Worm (Caenorhabditis elegans) whole organism, midembryonic: ENCODE results near the gene aqp-12.

Experiments used
- T22C8.4 ChIP-seq: fragments of 200-800 bp; sonication (Bioruptor generic); IDR thresholded peaks from 2 replicates; pipeline ENCODE4 v1.3.6; 2022; ENCODE audit warnings: missing genetic modification characterization, missing compliant biosample characterization
- cog-1 ChIP-seq: sonication (generic microtip); optimal IDR thresholded peaks from 2 replicates; lab custom pipeline; 2016; ENCODE audit warnings: missing genetic modification characterization, missing compliant biosample characterization
- flt-1 ChIP-seq: fragments of 200-800 bp; sonication (Bioruptor generic); IDR thresholded peaks from 2 replicates; pipeline ENCODE4 v1.3.6; 2022; ENCODE audit warnings: missing genetic modification characterization, missing compliant biosample characterization
- klf-2 ChIP-seq: fragments of 200-800 bp; sonication (Bioruptor generic); conservative IDR thresholded peaks from 2 replicates; pipeline ENCODE4 v1.3.6; 2022; ENCODE audit warnings: missing genetic modification reagents, missing genetic modification characterization, missing compliant biosample characterization
- med-1 ChIP-seq: sonication (generic microtip); optimal IDR thresholded peaks from 2 replicates; lab custom pipeline; 2017; ENCODE audit warnings: missing genetic modification characterization, mild to moderate bottlenecking, missing compliant biosample characterization, antibody characterized with exemption, missing genetic modification reagents; ENCODE audit not compliant: insufficient read depth
- ref-1 ChIP-seq: fragments of 200-800 bp; sonication (Bioruptor generic); conservative IDR thresholded peaks from 2 replicates; pipeline ENCODE4 v1.3.6; 2022; ENCODE audit warnings: missing genetic modification reagents, missing genetic modification characterization, missing compliant biosample characterization
- tab-1 ChIP-seq: fragments of 200-800 bp; sonication (Bioruptor generic); IDR thresholded peaks from 2 replicates; pipeline ENCODE4 v1.3.6; 2022; ENCODE audit warnings: missing genetic modification characterization, missing compliant biosample characterization
- ztf-23 ChIP-seq: fragments of 200-800 bp; sonication (Bioruptor generic); IDR thresholded peaks from 2 replicates; pipeline ENCODE4 v1.3.6; 2022; ENCODE audit warnings: missing genetic modification reagents, missing genetic modification characterization, missing compliant biosample characterization
- ztf-29 ChIP-seq: fragments of 200-800 bp; sonication (Bioruptor generic); IDR thresholded peaks from 2 replicates; pipeline ENCODE4 v1.3.6; 2022; ENCODE audit warnings: missing genetic modification reagents, missing genetic modification characterization, missing compliant biosample characterization

aqp-12 gene

ce11 chrII:12255545-12256233 lies 52.7 kb downstream of the aqp-12 start:
- TF ChIP-seq ztf-23 (GFP tag; lab: Robert Waterston, UW) (no peak), T22C8.4 (GFP tag; lab: Robert Waterston, UW) (peak; percentile 79; the same call in 1 of the 2 replicates), flt-1 (GFP tag; lab: Robert Waterston, UW) (no peak), med-1 (GFP tag; lab: Kevin White, UChicago) (no peak)

- TF ChIP-seq tab-1 (GFP tag; lab: Robert Waterston, UW) (no peak), med-1 (GFP tag; lab: Kevin White, UChicago) (no peak), klf-2 (no peak), T22C8.4 (GFP tag; lab: Robert Waterston, UW) (no peak), ztf-23 (GFP tag; lab: Robert Waterston, UW) (no peak), cog-1 (tag; lab: Kevin White, UChicago) (no peak), ref-1 (GFP tag; lab: Robert Waterston, UW) (no peak), flt-1 (GFP tag; lab: Robert Waterston, UW) (no peak), ztf-29 (GFP tag; lab: Robert Waterston, UW) (no peak)
Measured at ce11 chrII:12256528-12256927, 53.5 kb downstream of the aqp-12 start, which contains the start of gene parn-2. parn-2 (minus strand) TSS chrII:12256628.

ce11 chrII:12257095-12257494 lies 54.1 kb downstream of the aqp-12 start:
- TF ChIP-seq T22C8.4 (GFP tag; lab: Robert Waterston, UW): 0 out of 2 replicates have a peak, but pooled peaks have one; percentile 8
- TF ChIP-seq med-1 (GFP tag; lab: Kevin White, UChicago): no peak
- TF ChIP-seq ztf-29 (GFP tag; lab: Robert Waterston, UW): no peak
